Worm (Caenorhabditis elegans) whole organism, L4/young adult: ENCODE results near the gene flp-20.

Source experiments
- W03F9.2 ChIP-seq: fragments of 150-350 bp; optimal IDR thresholded peaks from 2 replicates; lab custom pipeline; 2014; ENCODE audit warnings: missing biosample characterization, missing genetic modification characterization
- dao-5 ChIP-seq: sonication (generic microtip); optimal IDR thresholded peaks from 2 replicates; lab custom pipeline; 2016; ENCODE audit warnings: missing genotype, missing genetic modification characterization, moderate library complexity, missing compliant biosample characterization
- him-1 ChIP-seq: sonication (generic microtip); optimal IDR thresholded peaks from 2 replicates; lab custom pipeline; 2016; ENCODE audit warnings: missing genotype, missing genetic modification reagents, missing genetic modification characterization, missing compliant biosample characterization

ce11 chrX:9347380-9347979, 2.2 kb downstream of the flp-20 start, which contains the start of gene oga-1:
- TF ChIP-seq W03F9.2 (tag; lab: Kevin White, UChicago) (peak; percentile 57), dao-5 (tag; lab: Kevin White, UChicago) (no peak), him-1 (no peak)
